Worm (Caenorhabditis elegans) whole organism, L4 larva: Measurements from ENCODE around the gene rpl-39.
A peak's percentile ranks its signal among the peaks of the same experiment; 100 is the strongest.

ENCODE experiments used
- F44E2.7 ChIP-seq: fragments of 200-800 bp; sonication (Bioruptor generic); IDR thresholded peaks from 2 replicates; pipeline ENCODE4 v2.1.2; 2022; ENCODE audit warnings: missing genetic modification characterization, missing compliant biosample characterization
- F49E8.2 ChIP-seq: sonication (generic microtip); optimal IDR thresholded peaks from 2 replicates; lab custom pipeline; 2016; ENCODE audit warnings: missing compliant biosample characterization, mild to moderate bottlenecking, missing genetic modification characterization, borderline replicate concordance
- R02D3.7 ChIP-seq: fragments of 150-350 bp; sonication (generic microtip); optimal IDR thresholded peaks from 3 replicates; lab custom pipeline; 2014; ENCODE audit warnings: missing biosample characterization, missing genetic modification characterization
- T26A8.4 ChIP-seq: fragments of 200-800 bp; sonication (Bioruptor generic); IDR thresholded peaks from 2 replicates; pipeline ENCODE4 v1.3.6; 2022; ENCODE audit warnings: missing genetic modification characterization, missing compliant biosample characterization
- Y5F2A.4 ChIP-seq: fragments of 200-800 bp; sonication (Bioruptor generic); optimal IDR thresholded peaks from 2 replicates; lab custom pipeline; 2018; ENCODE audit warnings: mild to moderate bottlenecking, missing genetic modification characterization, missing compliant biosample characterization
- Y75B8A.6 ChIP-seq: fragments of 200-800 bp; sonication (Bioruptor generic); IDR thresholded peaks from 2 replicates; pipeline ENCODE4 v1.3.6; 2022; ENCODE audit warnings: missing genetic modification reagents, missing genetic modification characterization, missing compliant biosample characterization
- ZK337.2 ChIP-seq: fragments of 200-800 bp; sonication (Bioruptor generic); IDR thresholded peaks from 2 replicates; pipeline ENCODE4 v1.3.6; 2022; ENCODE audit warnings: missing genetic modification reagents, missing genetic modification characterization, missing compliant biosample characterization
- aha-1 ChIP-seq: fragments of 150-350 bp; peaks from one replicate; lab custom pipeline; 2014; ENCODE audit warnings: missing biosample characterization, missing genetic modification characterization
- ama-1 ChIP-seq: fragments of 150-350 bp; optimal IDR thresholded peaks from 2 replicates; lab custom pipeline; 2014; ENCODE audit warnings: inconsistent platforms, mixed read lengths
- ceh-28 ChIP-seq: fragments of 150-350 bp; optimal IDR thresholded peaks from 2 replicates; lab custom pipeline; 2014; ENCODE audit warnings: missing biosample characterization, missing genetic modification reagents, missing genetic modification characterization
- ceh-32 ChIP-seq: sonication (generic microtip); optimal IDR thresholded peaks from 2 replicates; lab custom pipeline; 2016; ENCODE audit warnings: mild to moderate bottlenecking, missing genetic modification characterization, missing compliant biosample characterization; ENCODE audit not compliant: poor library complexity
- ceh-44 ChIP-seq: fragments of 200-800 bp; sonication (Bioruptor generic); IDR thresholded peaks from 2 replicates; pipeline ENCODE4 v1.3.6; 2022; ENCODE audit warnings: missing genetic modification reagents, missing genetic modification characterization, missing compliant biosample characterization
- ceh-82 ChIP-seq: sonication (generic microtip); optimal IDR thresholded peaks from 2 replicates; lab custom pipeline; 2017; ENCODE audit warnings: missing biosample characterization, missing genetic modification characterization
- ces-1 ChIP-seq: fragments of 150-350 bp; sonication (generic microtip); optimal IDR thresholded peaks from 4 replicates; lab custom pipeline; 2014; ENCODE audit warnings: missing biosample characterization, missing genetic modification reagents, missing genetic modification characterization
- ctbp-1 ChIP-seq: fragments of 200-800 bp; sonication (Bioruptor generic); IDR thresholded peaks from 2 replicates; pipeline ENCODE4 v1.3.6; 2022; ENCODE audit warnings: missing genetic modification reagents, missing genetic modification characterization, missing compliant biosample characterization
- daf-12 ChIP-seq: fragments of 150-350 bp; optimal IDR thresholded peaks from 2 replicates; lab custom pipeline; 2014; ENCODE audit warnings: missing biosample characterization, missing genetic modification reagents, missing genetic modification characterization
- daf-19 ChIP-seq: fragments of 200-800 bp; sonication (Bioruptor generic); conservative IDR thresholded peaks from 2 replicates; pipeline ENCODE4 v1.3.6; 2022; ENCODE audit warnings: missing genetic modification characterization, missing compliant biosample characterization
- dmd-9 ChIP-seq: fragments of 200-800 bp; sonication (Bioruptor generic); IDR thresholded peaks from 2 replicates; pipeline ENCODE4 v1.3.6; 2022; ENCODE audit warnings: missing genetic modification reagents, missing genetic modification characterization, missing compliant biosample characterization
- dpl-1 ChIP-seq: fragments of 150-350 bp; optimal IDR thresholded peaks from 2 replicates; lab custom pipeline; 2014; ENCODE audit warnings: missing biosample characterization, missing genetic modification reagents, missing genetic modification characterization
- duxl-1 ChIP-seq: sonication (generic microtip); optimal IDR thresholded peaks from 2 replicates; lab custom pipeline; 2016; ENCODE audit warnings: mild to moderate bottlenecking, missing genetic modification characterization, moderate library complexity, missing compliant biosample characterization; ENCODE audit not compliant: poor library complexity
- dve-1 ChIP-seq: sonication (generic microtip); optimal IDR thresholded peaks from 2 replicates; lab custom pipeline; 2017; ENCODE audit warnings: antibody characterized with exemption, mild to moderate bottlenecking, missing genetic modification characterization, missing compliant biosample characterization; ENCODE audit not compliant: insufficient read depth
- egl-27 ChIP-seq: sonication (generic microtip); optimal IDR thresholded peaks from 3 replicates; lab custom pipeline; 2017; ENCODE audit warnings: missing biosample characterization, missing genetic modification reagents, missing genetic modification characterization
- fkh-10 ChIP-seq: fragments of 150-350 bp; optimal IDR thresholded peaks from 2 replicates; lab custom pipeline; 2014; ENCODE audit warnings: missing biosample characterization, missing genetic modification reagents, missing genetic modification characterization
- hif-1 ChIP-seq, 2 experiments: sonication (generic microtip); optimal IDR thresholded peaks; 2 replicates each; lab custom pipeline; 2016 to 2017; ENCODE audit warnings: missing compliant biosample characterization in 2 of 2, missing genetic modification characterization in 2 of 2, missing genetic modification reagents in 2 of 2, missing genotype in 2 of 2, mild to moderate bottlenecking in 1 of 2
- hlh-11 ChIP-seq: fragments of 200-800 bp; sonication (Bioruptor generic); optimal IDR thresholded peaks from 2 replicates; lab custom pipeline; 2018; ENCODE audit warnings: mild to moderate bottlenecking, missing genetic modification characterization, missing compliant biosample characterization
- hlh-30 ChIP-seq: sonication (generic microtip); optimal IDR thresholded peaks from 2 replicates; lab custom pipeline; 2017; ENCODE audit warnings: antibody characterized with exemption, mild to moderate bottlenecking, missing genetic modification characterization, missing compliant biosample characterization; ENCODE audit not compliant: insufficient read depth
- lim-7 ChIP-seq: fragments of 200-800 bp; sonication (Bioruptor generic); IDR thresholded peaks from 2 replicates; pipeline ENCODE4 v1.3.6; 2022; ENCODE audit warnings: missing genetic modification characterization, missing compliant biosample characterization
- lin-38 ChIP-seq: fragments of 200-800 bp; sonication (Bioruptor generic); IDR thresholded peaks from 2 replicates; pipeline ENCODE4 v1.3.6; 2022; ENCODE audit warnings: missing genetic modification reagents, missing genetic modification characterization, missing compliant biosample characterization
- lin-39 ChIP-seq: fragments of 150-350 bp; optimal IDR thresholded peaks from 2 replicates; lab custom pipeline; 2014; ENCODE audit warnings: missing biosample characterization, missing genetic modification reagents, missing genetic modification characterization
- madf-5 ChIP-seq, 2 experiments: fragments of 200-800 bp; sonication (Bioruptor generic); IDR thresholded peaks; 2 replicates each; pipeline ENCODE4 v1.3.6; 2022; ENCODE audit warnings: missing compliant biosample characterization in 2 of 2, missing genetic modification characterization in 2 of 2
- mdl-1 ChIP-seq, 2 experiments: fragments of 150-350 bp in 1 of 2; sonication (generic microtip) in 1 of 2; optimal IDR thresholded peaks; 2 replicates each; lab custom pipeline; 2014 to 2017; ENCODE audit warnings: missing biosample characterization in 2 of 2, missing genetic modification characterization in 2 of 2
- mxl-2 ChIP-seq: fragments of 200-800 bp; sonication (Bioruptor generic); conservative IDR thresholded peaks from 2 replicates; pipeline ENCODE4 v1.3.6; 2022; ENCODE audit warnings: missing genetic modification reagents, missing genetic modification characterization, missing compliant biosample characterization
- mxl-3 ChIP-seq: fragments of 200-800 bp; sonication (Bioruptor generic); optimal IDR thresholded peaks from 2 replicates; lab custom pipeline; 2018; ENCODE audit warnings: mild to moderate bottlenecking, missing genetic modification characterization, missing compliant biosample characterization
- nhr-102 ChIP-seq: sonication (generic microtip); optimal IDR thresholded peaks from 2 replicates; lab custom pipeline; 2016; ENCODE audit warnings: mild to moderate bottlenecking, missing genetic modification characterization, moderate library complexity, missing compliant biosample characterization
- nhr-111 ChIP-seq: fragments of 200-800 bp; sonication (Bioruptor generic); optimal IDR thresholded peaks from 2 replicates; lab custom pipeline; 2018; ENCODE audit warnings: mild to moderate bottlenecking, missing genetic modification characterization, missing compliant biosample characterization
- nhr-41 ChIP-seq: fragments of 200-800 bp; sonication (Bioruptor generic); IDR thresholded peaks from 2 replicates; pipeline ENCODE4 v1.3.6; 2022; ENCODE audit warnings: missing genetic modification reagents, missing genetic modification characterization, missing compliant biosample characterization
- nhr-42 ChIP-seq: fragments of 200-800 bp; sonication (Bioruptor generic); IDR thresholded peaks from 2 replicates; pipeline ENCODE4 v1.3.6; 2022; ENCODE audit warnings: missing genetic modification characterization, missing compliant biosample characterization
- nhr-48 ChIP-seq: sonication (generic microtip); optimal IDR thresholded peaks from 2 replicates; lab custom pipeline; 2016; ENCODE audit warnings: mild to moderate bottlenecking, missing genetic modification characterization, missing compliant biosample characterization
- nhr-77 ChIP-seq: fragments of 150-350 bp; optimal IDR thresholded peaks from 2 replicates; lab custom pipeline; 2014; ENCODE audit warnings: missing biosample characterization, missing genetic modification characterization
- pqm-1 ChIP-seq: sonication (generic microtip); optimal IDR thresholded peaks from 2 replicates; lab custom pipeline; 2017; ENCODE audit warnings: missing biosample characterization, missing genetic modification characterization
- rbr-2 ChIP-seq: sonication (generic microtip); optimal IDR thresholded peaks from 2 replicates; lab custom pipeline; 2016; ENCODE audit warnings: missing genotype, missing genetic modification characterization, missing compliant biosample characterization
- snpc-4 ChIP-seq: fragments of 150-350 bp; optimal IDR thresholded peaks from 2 replicates; lab custom pipeline; 2014; ENCODE audit warnings: missing biosample characterization, missing genetic modification characterization
- tra-1 ChIP-seq: fragments of 200-800 bp; sonication (Bioruptor generic); IDR thresholded peaks from 2 replicates; pipeline ENCODE4 v1.3.6; 2022; ENCODE audit warnings: missing genetic modification reagents, missing genetic modification characterization, missing compliant biosample characterization
- unc-39 ChIP-seq: sonication (generic microtip); optimal IDR thresholded peaks from 2 replicates; lab custom pipeline; 2017; ENCODE audit warnings: missing biosample characterization, missing genetic modification characterization
- unc-62 ChIP-seq, 3 experiments: fragments of 150-350 bp in 1 of 3; sonication (generic microtip); optimal IDR thresholded peaks in 2 of 3; peaks in 1 of 3; 1 replicate in 1 of 3; 2 replicates in 2 of 3; lab custom pipeline; 2014 to 2017; ENCODE audit warnings: missing biosample characterization in 3 of 3, missing genetic modification characterization in 3 of 3, missing genetic modification reagents in 3 of 3, missing genotype in 1 of 3
- zag-1 ChIP-seq: fragments of 150-350 bp; optimal IDR thresholded peaks from 2 replicates; lab custom pipeline; 2014; ENCODE audit warnings: missing biosample characterization, missing genetic modification characterization
- zfp-2 ChIP-seq: sonication (generic microtip); optimal IDR thresholded peaks from 2 replicates; lab custom pipeline; 2016; ENCODE audit warnings: mild to moderate bottlenecking, missing genetic modification characterization, missing compliant biosample characterization
- zfp-3 ChIP-seq: fragments of 200-800 bp; sonication (Bioruptor generic); conservative IDR thresholded peaks from 2 replicates; pipeline ENCODE4 v1.3.6; 2022; ENCODE audit warnings: missing genetic modification reagents, missing genetic modification characterization, missing compliant biosample characterization
- zip-11 ChIP-seq: fragments of 200-800 bp; sonication (Bioruptor generic); IDR thresholded peaks from 2 replicates; pipeline ENCODE4 v1.3.6; 2022; ENCODE audit warnings: missing genetic modification characterization, missing compliant biosample characterization
- ztf-11 ChIP-seq: fragments of 150-350 bp; optimal IDR thresholded peaks from 2 replicates; lab custom pipeline; 2014; ENCODE audit warnings: missing biosample characterization, missing genetic modification characterization

rpl-39 gene

DNA sequence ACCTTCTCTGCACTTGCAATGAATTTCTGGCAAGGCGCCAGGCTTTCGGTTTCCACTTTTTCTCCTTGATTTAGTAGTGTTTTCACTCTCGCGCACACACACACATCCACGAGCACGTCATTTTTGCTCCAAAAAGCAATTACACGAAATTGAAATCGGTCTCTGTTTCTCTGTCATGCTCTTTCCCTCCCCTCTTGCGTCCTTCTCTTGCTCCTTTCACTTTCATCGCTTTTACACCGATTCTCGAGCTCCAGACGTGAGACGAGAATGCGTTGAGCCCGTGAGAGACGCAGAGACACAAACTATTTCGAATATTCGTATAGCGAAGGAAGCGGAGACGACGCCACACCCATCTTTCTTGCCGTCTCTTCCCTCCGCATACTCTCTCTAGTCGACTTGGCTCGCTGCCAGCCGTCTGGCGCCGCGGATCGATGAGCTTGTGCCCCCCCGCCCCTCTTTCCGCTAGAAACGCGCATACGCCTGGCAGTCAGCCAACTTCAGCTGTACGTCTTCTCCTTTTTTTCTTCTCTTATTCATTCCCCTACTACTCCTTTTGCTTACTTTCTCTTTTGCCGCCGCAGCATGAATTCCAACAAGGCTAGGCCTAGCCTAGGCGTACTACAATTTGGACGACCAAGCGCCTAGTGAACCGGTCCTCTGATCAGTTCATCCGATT lies 47.7 kb downstream of the rpl-39 start (continued):
- TF ChIP-seq ceh-28, result peak; percentile 58
- TF ChIP-seq T26A8.4 (GFP tag; lab: Robert Waterston, UW), result peak; percentile 68
- TF ChIP-seq lin-39 (tag; lab: Kevin White, UChicago), result peak; percentile 9
- no peak for TF ChIP-seq ZK337.2 (GFP tag; lab: Robert Waterston, UW)
- TF ChIP-seq nhr-48 (tag; lab: Kevin White, UChicago), result peak; percentile 84
- peak; percentile 63 for TF ChIP-seq tra-1 (GFP tag; lab: Robert Waterston, UW)
- TF ChIP-seq dmd-9 (GFP tag; lab: Robert Waterston, UW), result 0 out of 2 replicates have a peak, but pooled peaks have one; percentile 6
- no peak for TF ChIP-seq ztf-11
- peak; percentile 43; the same call in 1 of the 2 replicates for TF ChIP-seq nhr-42 (GFP tag; lab: Robert Waterston, UW)
- no peak for TF ChIP-seq duxl-1
- peak; percentile 96 for TF ChIP-seq ctbp-1 (GFP tag; lab: Robert Waterston, UW)
- peak in 1 of 2 experiments; percentile 94 for TF ChIP-seq unc-62 (GFP tag; optimal IDR thresholded peaks at IDR 0.05 in 1 of 2; lab: Kevin White, UChicago)
- no peak for TF ChIP-seq unc-62 (tag; optimal IDR thresholded peaks at IDR 0.05; lab: Kevin White, UChicago)
- no peak for TF ChIP-seq egl-27 (tag; lab: Kevin White, UChicago)
- TF ChIP-seq lin-38, result peak; percentile 54
- TF ChIP-seq lim-7, result no peak
- no peak for TF ChIP-seq zip-11 (GFP tag; lab: Robert Waterston, UW)
- TF ChIP-seq daf-19 (GFP tag; lab: Robert Waterston, UW), result no peak
- TF ChIP-seq aha-1 (tag; lab: Kevin White, UChicago), result peak; percentile 99
- TF ChIP-seq nhr-77, result peak; percentile 36
- TF ChIP-seq nhr-41 (GFP tag; lab: Robert Waterston, UW), result no peak
- TF ChIP-seq zfp-2 (tag; lab: Kevin White, UChicago), result peak; percentile 26
- peak; percentile 1 for TF ChIP-seq mxl-3
- no peak for TF ChIP-seq unc-39 (tag; lab: Kevin White, UChicago)
- TF ChIP-seq R02D3.7 (tag; lab: Kevin White, UChicago), result no peak
- TF ChIP-seq nhr-111, result no peak
- peak; percentile 93 for TF ChIP-seq rbr-2 (tag; lab: Kevin White, UChicago)
- TF ChIP-seq ceh-44 (GFP tag; lab: Robert Waterston, UW), result no peak
- peak; percentile 23 for TF ChIP-seq nhr-102 (tag; lab: Kevin White, UChicago)
- TF ChIP-seq F49E8.2 (tag; lab: Kevin White, UChicago), result no peak
- no peak for TF ChIP-seq ama-1 (lab: Kevin White, UChicago)
- TF ChIP-seq ceh-82 (tag; lab: Kevin White, UChicago), result no peak
- no peak for TF ChIP-seq pqm-1
- peak; percentile 29 for TF ChIP-seq dve-1
- TF ChIP-seq hlh-30 (tag; lab: Kevin White, UChicago), result peak; percentile 77
- peak; percentile 53 for TF ChIP-seq zag-1 (tag; lab: Kevin White, UChicago)
- no peak for TF ChIP-seq madf-5 (GFP tag; IDR thresholded peaks at IDR 0.05; lab: Robert Waterston, UW)
- TF ChIP-seq F44E2.7 (GFP tag; lab: Robert Waterston, UW), result no peak
- TF ChIP-seq ces-1 (GFP tag; lab: Kevin White, UChicago), result peak; percentile 48
- TF ChIP-seq zfp-3 (GFP tag; lab: Robert Waterston, UW), result no peak
- TF ChIP-seq dpl-1, result peak; percentile 48
- peak; percentile 4 to 76 for TF ChIP-seq hif-1 (tag; optimal IDR thresholded peaks at IDR 0.05; lab: Kevin White, UChicago)
- peak; percentile 59 for TF ChIP-seq ceh-32 (tag; lab: Kevin White, UChicago)
- TF ChIP-seq mdl-1 (tag; optimal IDR thresholded peaks at IDR 0.05; lab: Kevin White, UChicago), result peak; percentile 9 to 56
- no peak for TF ChIP-seq Y75B8A.6 (GFP tag; lab: Robert Waterston, UW)
- TF ChIP-seq Y5F2A.4 (GFP tag; lab: Kevin White, UChicago), result no peak
- TF ChIP-seq fkh-10 (GFP tag; lab: Kevin White, UChicago), result peak; percentile 73
- peak; percentile 91 for TF ChIP-seq hlh-11 (tag; lab: Kevin White, UChicago)
- TF ChIP-seq snpc-4 (tag; lab: Kevin White, UChicago), result no peak
- no peak for TF ChIP-seq daf-12 (tag; lab: Kevin White, UChicago)
- 0 out of 2 replicates have a peak, but pooled peaks have one; percentile 9 for TF ChIP-seq mxl-2 (GFP tag; lab: Robert Waterston, UW)
